Worm (Caenorhabditis elegans) whole organism, early embryonic: ENCODE measurements around the gene ttc-4.

Experiments
- F13C5.2 ChIP-seq: sonication (generic microtip); optimal IDR thresholded peaks from 2 replicates; lab custom pipeline; 2017; ENCODE audit warnings: mild to moderate bottlenecking, missing genetic modification characterization, inconsistent platforms, missing compliant biosample characterization
- aly-1 ChIP-seq: sonication (generic microtip); optimal IDR thresholded peaks from 2 replicates; lab custom pipeline; 2016; ENCODE audit warnings: missing genetic modification characterization, missing compliant biosample characterization
- ama-1 ChIP-seq: fragments of 150-350 bp; optimal IDR thresholded peaks from 2 replicates; lab custom pipeline; 2014
- ceh-13 ChIP-seq: fragments of 200-800 bp; sonication (Bioruptor generic); optimal IDR thresholded peaks from 2 replicates; lab custom pipeline; 2018; ENCODE audit warnings: mild to moderate bottlenecking, missing genetic modification characterization, missing compliant biosample characterization
- ceh-36 ChIP-seq: sonication (generic microtip); optimal IDR thresholded peaks from 2 replicates; lab custom pipeline; 2016; ENCODE audit warnings: missing genetic modification characterization, inconsistent platforms, missing compliant biosample characterization
- flt-1 ChIP-seq: fragments of 200-800 bp; sonication (Bioruptor generic); IDR thresholded peaks from 2 replicates; pipeline ENCODE4 v1.3.6; 2022; ENCODE audit warnings: missing genetic modification characterization, missing compliant biosample characterization
- hmg-4 ChIP-seq: fragments of 200-800 bp; sonication (Bioruptor generic); optimal IDR thresholded peaks from 2 replicates; lab custom pipeline; 2018; ENCODE audit warnings: mild to moderate bottlenecking, missing genetic modification characterization, missing compliant biosample characterization
- hnd-1 ChIP-seq: sonication (generic microtip); optimal IDR thresholded peaks from 2 replicates; lab custom pipeline; 2016; ENCODE audit warnings: missing genetic modification characterization, missing compliant biosample characterization
- pes-1 ChIP-seq: fragments of 200-800 bp; sonication (Bioruptor generic); IDR thresholded peaks from 2 replicates; pipeline ENCODE4 v1.3.6; 2022; ENCODE audit warnings: missing genetic modification reagents, missing genetic modification characterization, missing compliant biosample characterization
- scrt-1 ChIP-seq: fragments of 200-800 bp; sonication (Bioruptor generic); IDR thresholded peaks from 2 replicates; pipeline ENCODE4 v1.3.6; 2022; ENCODE audit warnings: missing genetic modification characterization, missing compliant biosample characterization
- sea-1 ChIP-seq: fragments of 200-800 bp; sonication (Bioruptor generic); conservative IDR thresholded peaks from 2 replicates; pipeline ENCODE4 v1.3.6; 2022; ENCODE audit warnings: missing genetic modification characterization, missing compliant biosample characterization
- tbx-37 ChIP-seq: fragments of 200-800 bp; sonication (Bioruptor generic); conservative IDR thresholded peaks from 2 replicates; pipeline ENCODE4 v1.3.6; 2022; ENCODE audit warnings: missing genetic modification reagents, missing genetic modification characterization, missing compliant biosample characterization
- tra-4 ChIP-seq: sonication (generic microtip); optimal IDR thresholded peaks from 2 replicates; lab custom pipeline; 2017; ENCODE audit warnings: missing genetic modification characterization, missing compliant biosample characterization

- TF ChIP-seq F13C5.2 (tag; lab: Kevin White, UChicago) (no peak), ama-1 (no peak), sea-1 (GFP tag; lab: Robert Waterston, UW) (no peak), pes-1 (GFP tag; lab: Robert Waterston, UW) (no peak), scrt-1 (GFP tag; lab: Robert Waterston, UW) (no peak), tra-4 (tag; lab: Kevin White, UChicago) (no peak), flt-1 (GFP tag; lab: Robert Waterston, UW) (no peak), tbx-37 (no peak), ceh-13 (no peak), ceh-36 (tag; lab: Kevin White, UChicago) (no peak), hmg-4 (GFP tag; lab: Kevin White, UChicago) (no peak), aly-1 (tag; lab: Kevin White, UChicago) (no peak), hnd-1 (no peak)
Measured at ce11 chrII:5636826-5637225, 42.3 kb downstream of the ttc-4 start, which contains the start of gene F59E12.8.
